Worm (Caenorhabditis elegans) whole organism, L2 larva: ENCODE results near the gene sqv-6.
A peak's percentile ranks its signal among the peaks of the same experiment; 100 is the strongest.

Experiments
- C34F6.9 ChIP-seq: fragments of 150-350 bp; optimal IDR thresholded peaks from 2 replicates; lab custom pipeline; 2014; ENCODE audit warnings: missing biosample characterization, missing genetic modification characterization
- F13H6.1 ChIP-seq: sonication (generic microtip); optimal IDR thresholded peaks from 2 replicates; lab custom pipeline; 2016; ENCODE audit warnings: missing genetic modification characterization, missing compliant biosample characterization
- R02D3.7 ChIP-seq: fragments of 150-350 bp; optimal IDR thresholded peaks from 2 replicates; lab custom pipeline; 2014; ENCODE audit warnings: missing biosample characterization, missing genetic modification characterization
- Y55F3AM.14 ChIP-seq: fragments of 200-800 bp; sonication (Bioruptor generic); optimal IDR thresholded peaks from 2 replicates; lab custom pipeline; 2018; ENCODE audit warnings: mild to moderate bottlenecking, missing genetic modification characterization, missing compliant biosample characterization
- ZK546.5 ChIP-seq: sonication (generic microtip); optimal IDR thresholded peaks from 2 replicates; lab custom pipeline; 2017; ENCODE audit warnings: missing biosample characterization, missing genetic modification characterization
- alr-1 ChIP-seq: fragments of 150-350 bp; optimal IDR thresholded peaks from 2 replicates; lab custom pipeline; 2014; ENCODE audit warnings: missing biosample characterization, missing genetic modification characterization
- aly-2 ChIP-seq: fragments of 150-350 bp; optimal IDR thresholded peaks from 2 replicates; lab custom pipeline; 2014; ENCODE audit warnings: missing biosample characterization, missing genetic modification characterization
- ceh-16 ChIP-seq: fragments of 150-350 bp; optimal IDR thresholded peaks from 2 replicates; lab custom pipeline; 2014; ENCODE audit warnings: missing biosample characterization, missing genetic modification characterization
- ceh-82 ChIP-seq: fragments of 150-350 bp; optimal IDR thresholded peaks from 2 replicates; lab custom pipeline; 2014; ENCODE audit warnings: missing biosample characterization, missing genetic modification characterization
- crh-2 ChIP-seq: sonication (generic microtip); optimal IDR thresholded peaks from 2 replicates; lab custom pipeline; 2017; ENCODE audit warnings: missing biosample characterization, missing genetic modification characterization
- egl-27 ChIP-seq: sonication (generic microtip); optimal IDR thresholded peaks from 3 replicates; lab custom pipeline; 2017; ENCODE audit warnings: missing biosample characterization, missing genetic modification reagents, missing genetic modification characterization
- elt-3 ChIP-seq: sonication (generic microtip); optimal IDR thresholded peaks from 2 replicates; lab custom pipeline; 2017; ENCODE audit warnings: missing biosample characterization, missing genetic modification characterization
- fos-1 ChIP-seq: fragments of 150-350 bp; optimal IDR thresholded peaks from 2 replicates; lab custom pipeline; 2014; ENCODE audit warnings: missing biosample characterization, missing genetic modification characterization
- gmeb-1 ChIP-seq: fragments of 150-350 bp; optimal IDR thresholded peaks from 2 replicates; lab custom pipeline; 2014; ENCODE audit warnings: missing biosample characterization, missing genetic modification characterization
- lin-11 ChIP-seq: fragments of 150-350 bp; sonication (generic microtip); optimal IDR thresholded peaks from 2 replicates; lab custom pipeline; 2014; ENCODE audit warnings: missing biosample characterization, missing genetic modification characterization, inconsistent platforms, mixed read lengths
- lin-13 ChIP-seq: fragments of 150-350 bp; optimal IDR thresholded peaks from 2 replicates; lab custom pipeline; 2014; ENCODE audit warnings: missing biosample characterization, missing genetic modification reagents, missing genetic modification characterization
- lin-39 ChIP-seq: fragments of 150-350 bp; optimal IDR thresholded peaks from 2 replicates; lab custom pipeline; 2014; ENCODE audit warnings: missing biosample characterization, missing genetic modification reagents, missing genetic modification characterization
- lsy-2 ChIP-seq, 2 experiments: fragments of 150-350 bp in 1 of 2; sonication (generic microtip) in 1 of 2; optimal IDR thresholded peaks; 2 replicates each; lab custom pipeline; 2014 to 2017; ENCODE audit warnings: missing biosample characterization in 2 of 2, missing genetic modification characterization in 2 of 2
- mab-5 ChIP-seq: fragments of 150-350 bp; optimal IDR thresholded peaks from 2 replicates; lab custom pipeline; 2014; ENCODE audit warnings: missing biosample characterization, missing genetic modification characterization
- mbf-1 ChIP-seq: sonication (generic microtip); optimal IDR thresholded peaks from 2 replicates; lab custom pipeline; 2017; ENCODE audit warnings: missing biosample characterization, missing genetic modification characterization
- mdl-1 ChIP-seq, 2 experiments: fragments of 150-350 bp in 1 of 2; sonication (generic microtip) in 1 of 2; optimal IDR thresholded peaks; 2 replicates each; lab custom pipeline; 2017; ENCODE audit warnings: missing biosample characterization in 2 of 2, missing genetic modification characterization in 2 of 2
- nhr-10 ChIP-seq: sonication (generic microtip); optimal IDR thresholded peaks from 2 replicates; lab custom pipeline; 2017; ENCODE audit warnings: missing biosample characterization, missing genetic modification characterization
- nhr-12 ChIP-seq: fragments of 150-350 bp; optimal IDR thresholded peaks from 2 replicates; lab custom pipeline; 2014; ENCODE audit warnings: missing biosample characterization, missing genetic modification characterization
- nhr-129 ChIP-seq: fragments of 150-350 bp; optimal IDR thresholded peaks from 2 replicates; lab custom pipeline; 2014; ENCODE audit warnings: missing biosample characterization, missing genetic modification characterization
- nhr-21 ChIP-seq: fragments of 150-350 bp; optimal IDR thresholded peaks from 2 replicates; lab custom pipeline; 2014; ENCODE audit warnings: missing biosample characterization, missing genetic modification characterization
- nhr-23 ChIP-seq: fragments of 150-350 bp; optimal IDR thresholded peaks from 2 replicates; lab custom pipeline; 2014; ENCODE audit warnings: missing biosample characterization, missing genetic modification reagents, missing genetic modification characterization
- nhr-237 ChIP-seq: fragments of 150-350 bp; optimal IDR thresholded peaks from 2 replicates; lab custom pipeline; 2014; ENCODE audit warnings: missing biosample characterization, missing genetic modification characterization
- nhr-25 ChIP-seq: fragments of 150-350 bp; sonication (generic microtip); optimal IDR thresholded peaks from 3 replicates; lab custom pipeline; 2014; ENCODE audit warnings: missing biosample characterization, missing genetic modification characterization
- nhr-6 ChIP-seq: fragments of 150-350 bp; optimal IDR thresholded peaks from 2 replicates; lab custom pipeline; 2014; ENCODE audit warnings: missing biosample characterization, missing genetic modification characterization
- nhr-77 ChIP-seq: fragments of 150-350 bp; optimal IDR thresholded peaks from 2 replicates; lab custom pipeline; 2014; ENCODE audit warnings: missing biosample characterization, missing genetic modification characterization
- peb-1 ChIP-seq: fragments of 150-350 bp; optimal IDR thresholded peaks from 2 replicates; lab custom pipeline; 2014; ENCODE audit warnings: missing biosample characterization, missing genetic modification characterization
- sem-4 ChIP-seq: fragments of 150-350 bp; optimal IDR thresholded peaks from 2 replicates; lab custom pipeline; 2014; ENCODE audit warnings: missing biosample characterization, missing genetic modification reagents, missing genetic modification characterization
- skn-1 ChIP-seq: sonication (generic microtip); optimal IDR thresholded peaks from 2 replicates; lab custom pipeline; 2017; ENCODE audit warnings: missing biosample characterization, missing genetic modification characterization
- sma-3 ChIP-seq: sonication (generic microtip); optimal IDR thresholded peaks from 2 replicates; lab custom pipeline; 2016; ENCODE audit warnings: missing genetic modification reagents, missing genetic modification characterization, missing compliant biosample characterization
- sma-9 ChIP-seq, 2 experiments: fragments of 150-350 bp in 1 of 2; sonication (generic microtip) in 1 of 2; optimal IDR thresholded peaks; 2 replicates each; lab custom pipeline; 2014 to 2016; ENCODE audit warnings: missing genetic modification characterization in 2 of 2, mild to moderate bottlenecking in 1 of 2, missing biosample characterization in 1 of 2, missing compliant biosample characterization in 1 of 2, missing genetic modification reagents in 1 of 2, moderate library complexity in 1 of 2
- unc-39 ChIP-seq: fragments of 150-350 bp; optimal IDR thresholded peaks from 2 replicates; lab custom pipeline; 2014; ENCODE audit warnings: missing biosample characterization, missing genetic modification characterization
- unc-55 ChIP-seq: fragments of 150-350 bp; sonication (generic microtip); optimal IDR thresholded peaks from 3 replicates; lab custom pipeline; 2014; ENCODE audit warnings: missing biosample characterization, missing genetic modification reagents, missing genetic modification characterization
- unc-62 ChIP-seq: fragments of 150-350 bp; optimal IDR thresholded peaks from 2 replicates; lab custom pipeline; 2014; ENCODE audit warnings: missing biosample characterization, missing genetic modification reagents, missing genetic modification characterization
- zag-1 ChIP-seq: fragments of 150-350 bp; optimal IDR thresholded peaks from 2 replicates; lab custom pipeline; 2014; ENCODE audit warnings: missing biosample characterization, missing genetic modification characterization
- ztf-1 ChIP-seq: fragments of 200-800 bp; sonication (Bioruptor generic); conservative IDR thresholded peaks from 2 replicates; pipeline ENCODE4 v1.3.6; 2022; ENCODE audit warnings: missing genetic modification characterization, missing compliant biosample characterization
- ztf-11 ChIP-seq: sonication (generic microtip); optimal IDR thresholded peaks from 2 replicates; lab custom pipeline; 2017; ENCODE audit warnings: missing biosample characterization, missing genetic modification characterization

The sqv-6 gene

DNA sequence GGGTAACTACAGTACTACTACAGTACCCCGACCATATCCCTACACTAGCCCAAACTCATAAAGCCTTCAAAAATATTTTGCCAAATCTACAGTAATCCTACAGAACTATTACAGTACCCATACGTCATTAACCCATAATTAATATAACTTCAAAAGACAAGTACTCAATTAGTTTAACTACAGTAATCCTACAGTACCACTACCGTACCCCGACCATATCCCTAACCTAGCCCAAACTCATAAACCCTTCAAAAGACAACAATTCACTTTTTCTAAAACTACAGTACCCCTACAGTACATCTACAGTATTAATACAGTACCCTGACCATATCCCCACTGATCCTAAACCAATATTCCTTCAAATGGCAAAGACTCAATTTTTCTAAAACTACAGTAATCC, 49.0 kb upstream of the sqv-6 start:
- TF ChIP-seq sma-9 (GFP tag; optimal IDR thresholded peaks at IDR 0.05; lab: Kevin White, UChicago), result no peak
- TF ChIP-seq sma-9 (tag; optimal IDR thresholded peaks at IDR 0.05; lab: Kevin White, UChicago), result no peak
- TF ChIP-seq ceh-16 (tag; lab: Kevin White, UChicago), result no peak
- no peak for TF ChIP-seq unc-62 (GFP tag; lab: Kevin White, UChicago)
- TF ChIP-seq unc-55 (GFP tag; lab: Kevin White, UChicago), result no peak

DNA sequence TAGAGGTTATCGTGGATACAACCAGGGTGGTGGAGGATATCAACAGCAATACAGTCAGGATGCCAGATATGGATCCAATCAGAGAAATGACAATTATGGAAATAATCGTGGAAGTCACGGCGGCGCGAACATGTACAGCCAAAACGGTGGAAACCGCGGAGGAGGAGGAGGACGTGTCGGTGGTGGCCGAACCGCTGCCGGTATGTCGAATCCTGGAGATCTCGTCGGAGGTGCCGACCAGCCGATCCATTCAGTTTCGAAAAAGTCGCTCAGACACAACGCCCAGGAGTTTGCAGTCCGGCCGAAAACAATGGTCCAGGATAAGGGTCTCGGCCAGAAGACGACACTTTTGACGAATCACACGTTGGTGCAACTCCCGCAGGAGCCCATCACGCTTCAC, 44.4 kb upstream of the sqv-6 start:
- TF ChIP-seq F13H6.1 (no peak), ceh-82 (no peak), mbf-1 (tag; lab: Kevin White, UChicago) (no peak), C34F6.9 (tag; lab: Kevin White, UChicago) (no peak), nhr-21 (tag; lab: Kevin White, UChicago) (no peak), sma-3 (GFP tag; lab: Kevin White, UChicago) (no peak), ztf-1 (GFP tag; lab: Robert Waterston, UW) (no peak), nhr-23 (tag; lab: Kevin White, UChicago) (no peak), sma-9 (GFP tag; optimal IDR thresholded peaks at IDR 0.05; lab: Kevin White, UChicago) (no peak), sma-9 (tag; optimal IDR thresholded peaks at IDR 0.05; lab: Kevin White, UChicago) (no peak), R02D3.7 (tag; lab: Kevin White, UChicago) (no peak), sem-4 (tag; lab: Kevin White, UChicago) (no peak), nhr-10 (tag; lab: Kevin White, UChicago) (no peak), lin-39 (tag; lab: Kevin White, UChicago) (no peak), ztf-11 (tag; lab: Kevin White, UChicago) (no peak), mab-5 (tag; lab: Kevin White, UChicago) (no peak), ceh-16 (tag; lab: Kevin White, UChicago) (no peak), mdl-1 (tag; optimal IDR thresholded peaks at IDR 0.05; lab: Kevin White, UChicago) (no peak), zag-1 (tag; lab: Kevin White, UChicago) (no peak), skn-1 (tag; lab: Kevin White, UChicago) (no peak)

DNA sequence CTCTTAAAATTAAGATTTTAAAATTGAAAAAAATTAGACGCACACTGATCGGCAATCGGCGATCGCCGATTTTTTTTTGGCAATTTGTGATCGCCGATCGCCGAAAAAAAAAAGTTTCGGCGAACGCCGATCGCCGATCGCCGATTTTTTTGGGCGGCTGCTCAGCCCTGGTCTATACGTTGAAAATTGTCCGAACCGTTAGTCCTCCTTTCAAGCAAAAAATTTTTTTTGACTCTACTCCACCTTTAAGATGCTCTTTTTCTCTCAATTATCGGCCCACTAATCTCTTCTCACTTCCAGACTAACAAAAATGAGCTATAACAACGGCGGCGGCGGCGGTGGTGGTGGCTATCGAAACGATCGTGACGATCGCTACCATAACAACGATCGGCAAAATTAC, 43.9 kb upstream of the sqv-6 start, which contains the start of gene ergo-1:
Gene ergo-1 (plus strand): TSS at position 301 of the 400 bp plus-strand sequence.
- TF ChIP-seq ztf-1 (GFP tag; lab: Robert Waterston, UW), result no peak
- TF ChIP-seq nhr-23 (tag; lab: Kevin White, UChicago), result no peak
- no peak for TF ChIP-seq fos-1 (tag; lab: Kevin White, UChicago)
- TF ChIP-seq unc-39 (tag; lab: Kevin White, UChicago), result no peak
- TF ChIP-seq ceh-82, result no peak
- no peak for TF ChIP-seq ceh-16 (tag; lab: Kevin White, UChicago)
- TF ChIP-seq zag-1 (tag; lab: Kevin White, UChicago), result no peak
- TF ChIP-seq ZK546.5 (tag; lab: Kevin White, UChicago), result no peak
- no peak for TF ChIP-seq lin-13 (GFP tag; lab: Kevin White, UChicago)
- no peak for TF ChIP-seq skn-1 (tag; lab: Kevin White, UChicago)
- TF ChIP-seq C34F6.9 (tag; lab: Kevin White, UChicago), result no peak

DNA sequence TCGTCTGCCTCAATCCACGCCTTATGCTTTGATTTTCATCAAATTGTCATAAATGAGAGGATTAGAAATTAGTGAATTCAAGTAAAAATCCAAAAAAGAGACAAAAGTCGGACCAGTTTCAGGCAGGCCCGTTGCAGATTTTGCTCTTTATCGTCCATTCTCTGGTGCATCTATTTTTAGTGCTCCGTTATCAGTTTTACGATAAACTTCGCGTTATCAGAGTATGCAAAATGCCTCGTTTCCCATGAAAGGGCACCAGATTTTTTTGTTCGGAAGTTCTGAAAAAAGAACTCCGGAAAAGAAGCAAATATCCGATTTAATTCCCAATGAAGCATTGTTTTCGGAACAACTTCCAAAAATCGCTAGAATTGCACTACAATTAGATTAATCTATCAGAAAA, 41.3 kb upstream of the sqv-6 start:
- peak; percentile 27 for TF ChIP-seq fos-1 (tag; lab: Kevin White, UChicago)
- TF ChIP-seq alr-1 (tag; lab: Kevin White, UChicago), result no peak

DNA sequence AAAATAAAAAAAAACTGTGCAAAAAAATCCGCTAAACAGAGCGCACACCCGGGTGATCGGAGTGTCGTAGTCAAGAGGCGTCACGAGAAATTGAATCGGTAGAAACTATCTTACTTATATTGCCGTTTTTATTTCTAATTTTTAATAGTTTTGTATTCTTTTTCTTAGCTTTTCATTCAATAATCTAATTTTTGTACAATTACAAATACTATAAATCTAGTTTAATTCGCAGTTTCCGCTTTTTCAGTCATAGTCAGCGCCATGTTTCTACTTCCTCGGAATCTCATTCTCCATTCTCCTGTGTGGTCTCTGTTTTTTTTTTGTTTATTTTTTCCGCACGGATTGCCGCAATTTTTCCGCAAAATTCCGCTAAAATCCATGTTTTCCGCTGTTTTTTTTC, 39.2 kb upstream of the sqv-6 start:
- no peak for TF ChIP-seq nhr-12 (tag; lab: Kevin White, UChicago)
- TF ChIP-seq nhr-129, result peak; percentile 49
- TF ChIP-seq elt-3 (tag; lab: Kevin White, UChicago), result no peak
- TF ChIP-seq unc-62 (GFP tag; lab: Kevin White, UChicago), result no peak
- no peak for TF ChIP-seq lin-13 (GFP tag; lab: Kevin White, UChicago)
- TF ChIP-seq aly-2 (tag; lab: Kevin White, UChicago), result no peak
- TF ChIP-seq nhr-237, result no peak
- no peak for TF ChIP-seq mbf-1 (tag; lab: Kevin White, UChicago)
- TF ChIP-seq ceh-16 (tag; lab: Kevin White, UChicago), result no peak
- no peak for TF ChIP-seq ztf-1 (GFP tag; lab: Robert Waterston, UW)
- TF ChIP-seq egl-27 (tag; lab: Kevin White, UChicago), result no peak
- TF ChIP-seq unc-39 (tag; lab: Kevin White, UChicago), result no peak
- peak; percentile 51 for TF ChIP-seq Y55F3AM.14
- TF ChIP-seq C34F6.9 (tag; lab: Kevin White, UChicago), result peak; percentile 82
- TF ChIP-seq nhr-6 (tag; lab: Kevin White, UChicago), result peak; percentile 31
- peak; percentile 37 to 77 for TF ChIP-seq lsy-2 (tag; optimal IDR thresholded peaks at IDR 0.05; lab: Kevin White, UChicago)
- TF ChIP-seq unc-55 (GFP tag; lab: Kevin White, UChicago), result peak; percentile 81
- no peak for TF ChIP-seq skn-1 (tag; lab: Kevin White, UChicago)
- no peak for TF ChIP-seq R02D3.7 (tag; lab: Kevin White, UChicago)
- peak; percentile 53 for TF ChIP-seq crh-2 (tag; lab: Kevin White, UChicago)
- peak; percentile 74 for TF ChIP-seq nhr-25 (tag; lab: Kevin White, UChicago)
- TF ChIP-seq nhr-23 (tag; lab: Kevin White, UChicago), result no peak
- TF ChIP-seq ceh-82, result no peak
- no peak for TF ChIP-seq lin-11
- no peak for TF ChIP-seq mab-5 (tag; lab: Kevin White, UChicago)
- no peak for TF ChIP-seq nhr-77
- no peak for TF ChIP-seq zag-1 (tag; lab: Kevin White, UChicago)
- peak; percentile 75 for TF ChIP-seq F13H6.1
- no peak for TF ChIP-seq ztf-11 (tag; lab: Kevin White, UChicago)
- TF ChIP-seq peb-1, result no peak
- TF ChIP-seq gmeb-1 (tag; lab: Kevin White, UChicago), result peak; percentile 52
- no peak for TF ChIP-seq nhr-10 (tag; lab: Kevin White, UChicago)
- TF ChIP-seq sma-3 (GFP tag; lab: Kevin White, UChicago), result peak; percentile 84
